Worm (Caenorhabditis elegans) whole organism, mixed stage, embryonic: ENCODE data around the gene C46E10.8.

Experiments
- lin-13 ChIP-seq: fragments of 150-350 bp; optimal IDR thresholded peaks from 2 replicates; lab custom pipeline; 2014; ENCODE audit warnings: missing biosample characterization, missing genetic modification characterization
- mep-1 ChIP-seq: fragments of 150-350 bp; optimal IDR thresholded peaks from 2 replicates; lab custom pipeline; 2017; ENCODE audit warnings: missing biosample characterization, missing genetic modification reagents, missing genetic modification characterization, inconsistent platforms

- TF ChIP-seq lin-13 (tag; lab: Kevin White, UChicago) (no peak), mep-1 (tag; lab: Kevin White, UChicago) (no peak)
Measured at ce11 chrII:3752184-3752583, 24.3 kb upstream of the C46E10.8 start, which contains the start of gene sdz-11.
